Worm (Caenorhabditis elegans) whole organism, late embryonic: ENCODE measurements around the gene F45F2.9.

Source experiments
- C38D4.7 ChIP-seq: fragments of 200-800 bp; sonication (Bioruptor generic); optimal IDR thresholded peaks from 2 replicates; lab custom pipeline; 2018; ENCODE audit warnings: mild to moderate bottlenecking, missing genetic modification characterization, moderate library complexity, missing compliant biosample characterization
- F13H6.1 ChIP-seq: sonication (generic microtip); optimal IDR thresholded peaks from 2 replicates; lab custom pipeline; 2016; ENCODE audit warnings: missing genetic modification characterization, missing compliant biosample characterization
- Y22D7AL.16 ChIP-seq: sonication (generic microtip); optimal IDR thresholded peaks from 2 replicates; lab custom pipeline; 2016; ENCODE audit warnings: missing genetic modification characterization, missing compliant biosample characterization
- ama-1 ChIP-seq: fragments of 150-350 bp; optimal IDR thresholded peaks from 2 replicates; lab custom pipeline; 2014
- ceh-14 ChIP-seq: sonication (generic microtip); optimal IDR thresholded peaks from 2 replicates; lab custom pipeline; 2016; ENCODE audit warnings: missing genotype, missing genetic modification characterization, missing compliant biosample characterization
- ceh-19 ChIP-seq: fragments of 200-800 bp; sonication (Bioruptor generic); optimal IDR thresholded peaks from 2 replicates; lab custom pipeline; 2018; ENCODE audit warnings: mild to moderate bottlenecking, missing genetic modification characterization, missing compliant biosample characterization
- ceh-2 ChIP-seq: sonication (generic microtip); optimal IDR thresholded peaks from 2 replicates; lab custom pipeline; 2016; ENCODE audit warnings: missing genotype, missing genetic modification characterization, missing compliant biosample characterization
- ceh-24 ChIP-seq: sonication (generic microtip); optimal IDR thresholded peaks from 2 replicates; lab custom pipeline; 2016; ENCODE audit warnings: mild to moderate bottlenecking, missing genetic modification characterization, missing compliant biosample characterization
- ceh-30 ChIP-seq: fragments of 150-350 bp; optimal IDR thresholded peaks from 2 replicates; lab custom pipeline; 2014; ENCODE audit warnings: missing biosample characterization, missing genetic modification characterization
- ceh-31 ChIP-seq: sonication (generic microtip); optimal IDR thresholded peaks from 2 replicates; lab custom pipeline; 2016; ENCODE audit warnings: missing genetic modification characterization, missing compliant biosample characterization
- ceh-45 ChIP-seq: fragments of 200-800 bp; sonication (Bioruptor generic); IDR thresholded peaks from 2 replicates; pipeline ENCODE4 v1.3.6; 2022; ENCODE audit warnings: missing genetic modification reagents, missing genetic modification characterization, missing compliant biosample characterization
- ceh-48 ChIP-seq: sonication (generic microtip); optimal IDR thresholded peaks from 2 replicates; lab custom pipeline; 2016; ENCODE audit warnings: missing genetic modification characterization, inconsistent platforms, missing compliant biosample characterization
- ceh-6 ChIP-seq: fragments of 200-800 bp; sonication (Bioruptor generic); optimal IDR thresholded peaks from 2 replicates; lab custom pipeline; 2018; ENCODE audit warnings: mild to moderate bottlenecking, missing genetic modification characterization, missing compliant biosample characterization
- ets-4 ChIP-seq: sonication (generic microtip); optimal IDR thresholded peaks from 2 replicates; lab custom pipeline; 2016; ENCODE audit warnings: missing genetic modification characterization, missing compliant biosample characterization
- eyg-1 ChIP-seq: sonication (generic microtip); optimal IDR thresholded peaks from 2 replicates; lab custom pipeline; 2016; ENCODE audit warnings: missing genotype, missing genetic modification characterization, missing compliant biosample characterization
- fax-1 ChIP-seq: sonication (generic microtip); optimal IDR thresholded peaks from 2 replicates; lab custom pipeline; 2016; ENCODE audit warnings: missing genotype, missing genetic modification characterization, missing compliant biosample characterization
- fkh-6 ChIP-seq: sonication (generic microtip); optimal IDR thresholded peaks from 2 replicates; lab custom pipeline; 2016; ENCODE audit warnings: missing genetic modification characterization, missing compliant biosample characterization
- hlh-13 ChIP-seq: fragments of 200-800 bp; sonication (Bioruptor generic); optimal IDR thresholded peaks from 2 replicates; lab custom pipeline; 2018; ENCODE audit warnings: mild to moderate bottlenecking, missing genetic modification characterization, missing compliant biosample characterization
- lim-6 ChIP-seq: sonication (generic microtip); optimal IDR thresholded peaks from 2 replicates; lab custom pipeline; 2016; ENCODE audit warnings: missing genetic modification characterization, missing compliant biosample characterization
- madf-2 ChIP-seq: sonication (generic microtip); optimal IDR thresholded peaks from 2 replicates; lab custom pipeline; 2017; ENCODE audit warnings: missing genetic modification characterization, missing compliant biosample characterization
- mec-3 ChIP-seq: sonication (generic microtip); optimal IDR thresholded peaks from 2 replicates; lab custom pipeline; 2016; ENCODE audit warnings: borderline replicate concordance, missing genetic modification characterization, missing compliant biosample characterization
- nfya-1 ChIP-seq: sonication (generic microtip); optimal IDR thresholded peaks from 2 replicates; lab custom pipeline; 2017; ENCODE audit warnings: missing genetic modification characterization, mild to moderate bottlenecking, missing compliant biosample characterization, antibody characterized with exemption, moderate library complexity
- nhr-11 ChIP-seq: fragments of 150-350 bp; optimal IDR thresholded peaks from 2 replicates; lab custom pipeline; 2014; ENCODE audit warnings: missing biosample characterization, missing genetic modification characterization
- odd-2 ChIP-seq: sonication (generic microtip); optimal IDR thresholded peaks from 2 replicates; lab custom pipeline; 2017; ENCODE audit warnings: antibody characterized with exemption, mild to moderate bottlenecking, missing genetic modification characterization, missing compliant biosample characterization
- pag-3 ChIP-seq: sonication (generic microtip); optimal IDR thresholded peaks from 2 replicates; lab custom pipeline; 2016; ENCODE audit warnings: missing compliant biosample characterization, missing genetic modification characterization, borderline replicate concordance
- pax-1 ChIP-seq: fragments of 150-350 bp; optimal IDR thresholded peaks from 2 replicates; lab custom pipeline; 2014; ENCODE audit warnings: missing biosample characterization, missing genetic modification characterization
- pha-2 ChIP-seq: sonication (generic microtip); optimal IDR thresholded peaks from 2 replicates; lab custom pipeline; 2017; ENCODE audit warnings: mild to moderate bottlenecking, missing genetic modification characterization, missing compliant biosample characterization
- pha-4 ChIP-seq: fragments of 150-350 bp; optimal IDR thresholded peaks from 2 replicates; lab custom pipeline; 2018; ENCODE audit warnings: missing biosample characterization, missing genetic modification reagents, missing genetic modification characterization
- pqm-1 ChIP-seq: sonication (generic microtip); optimal IDR thresholded peaks from 2 replicates; lab custom pipeline; 2016; ENCODE audit warnings: missing genetic modification characterization, missing compliant biosample characterization
- pros-1 ChIP-seq: fragments of 150-350 bp; optimal IDR thresholded peaks from 2 replicates; lab custom pipeline; 2014; ENCODE audit warnings: missing biosample characterization, missing genetic modification reagents, missing genetic modification characterization
- ref-2 ChIP-seq: sonication (generic microtip); optimal IDR thresholded peaks from 2 replicates; lab custom pipeline; 2016; ENCODE audit warnings: missing genetic modification characterization, missing compliant biosample characterization
- rnt-1 ChIP-seq: sonication (generic microtip); optimal IDR thresholded peaks from 2 replicates; lab custom pipeline; 2016; ENCODE audit warnings: missing genetic modification characterization, missing compliant biosample characterization
- sox-2 ChIP-seq: fragments of 200-800 bp; sonication (Bioruptor generic); IDR thresholded peaks from 2 replicates; pipeline ENCODE4 v1.3.6; 2022; ENCODE audit warnings: missing genetic modification reagents, missing genetic modification characterization, missing compliant biosample characterization
- sox-4 ChIP-seq: sonication (generic microtip); optimal IDR thresholded peaks from 2 replicates; lab custom pipeline; 2017; ENCODE audit warnings: mild to moderate bottlenecking, missing genetic modification characterization, inconsistent platforms, missing compliant biosample characterization
- syd-9 ChIP-seq: sonication (generic microtip); optimal IDR thresholded peaks from 2 replicates; lab custom pipeline; 2016; ENCODE audit warnings: mild to moderate bottlenecking, missing genetic modification characterization, moderate library complexity, missing compliant biosample characterization
- tbx-2 ChIP-seq: sonication (generic microtip); optimal IDR thresholded peaks from 2 replicates; lab custom pipeline; 2016; ENCODE audit warnings: missing genetic modification characterization, missing compliant biosample characterization
- tbx-7 ChIP-seq: sonication (generic microtip); optimal IDR thresholded peaks from 2 replicates; lab custom pipeline; 2016; ENCODE audit warnings: missing genotype, missing genetic modification characterization, missing compliant biosample characterization
- ttx-3 ChIP-seq: sonication (generic microtip); optimal IDR thresholded peaks from 2 replicates; lab custom pipeline; 2016; ENCODE audit warnings: missing genetic modification reagents, missing genetic modification characterization, missing compliant biosample characterization
- unc-3 ChIP-seq, 2 experiments: fragments of 200-800 bp in 1 of 2; sonication (Bioruptor generic) in 1 of 2; sonication (generic microtip) in 1 of 2; conservative IDR thresholded peaks in 1 of 2; optimal IDR thresholded peaks in 1 of 2; 2 replicates each; pipeline versions ENCODE4 v1.3.6 to Lab custom; 2016 to 2022; ENCODE audit warnings: missing compliant biosample characterization in 2 of 2, missing genetic modification characterization in 2 of 2, missing genetic modification reagents in 1 of 2
- unc-42 ChIP-seq: sonication (generic microtip); optimal IDR thresholded peaks from 2 replicates; lab custom pipeline; 2016; ENCODE audit warnings: missing genotype, missing genetic modification characterization, missing compliant biosample characterization
- unc-55 ChIP-seq: sonication (generic microtip); optimal IDR thresholded peaks from 2 replicates; lab custom pipeline; 2017; ENCODE audit warnings: missing biosample characterization, missing genetic modification reagents, missing genetic modification characterization
- ztf-16 ChIP-seq: sonication (generic microtip); optimal IDR thresholded peaks from 2 replicates; lab custom pipeline; 2017; ENCODE audit warnings: missing genetic modification characterization, missing compliant biosample characterization

The F45F2.9 gene

DNA sequence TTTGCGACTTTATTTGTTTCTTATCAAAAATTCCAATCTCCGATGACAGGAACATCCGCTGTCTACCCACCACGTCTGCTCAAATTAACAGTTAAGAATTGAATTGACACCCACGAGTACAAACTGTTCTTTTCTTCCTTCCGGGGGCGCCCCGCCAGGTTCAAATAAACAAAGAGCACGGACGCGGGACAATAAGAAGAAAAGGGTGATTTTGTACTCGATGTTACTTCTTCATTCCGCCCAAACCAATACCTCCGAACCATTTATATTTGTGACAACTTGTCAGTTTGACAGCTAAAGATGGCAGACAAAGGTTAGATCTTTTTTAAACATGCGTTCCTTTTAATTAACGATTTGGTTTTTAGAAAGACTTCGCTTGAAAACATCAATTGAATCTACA, 12.5 kb upstream of the F45F2.9 start, which contains the start of gene otpl-6:
TSS of gene otpl-6 (plus strand) at position 301 of the 400 bp plus-strand sequence.
- TF ChIP-seq nhr-11 (tag; lab: Kevin White, UChicago) (no peak), tbx-7 (no peak), pha-4 (tag; lab: Kevin White, UChicago) (no peak), ceh-19 (GFP tag; lab: Kevin White, UChicago) (no peak), ceh-6 (GFP tag; lab: Kevin White, UChicago) (no peak), tbx-2 (no peak), lim-6 (tag; lab: Kevin White, UChicago) (no peak), unc-55 (GFP tag; lab: Kevin White, UChicago) (no peak), fax-1 (tag; lab: Kevin White, UChicago) (no peak), ceh-31 (tag; lab: Kevin White, UChicago) (no peak), ceh-30 (no peak), ceh-45 (GFP tag; lab: Robert Waterston, UW) (no peak), ttx-3 (tag; lab: Kevin White, UChicago) (no peak), ceh-14 (tag; lab: Kevin White, UChicago) (no peak), pax-1 (no peak), fkh-6 (tag; lab: Kevin White, UChicago) (no peak), pros-1 (tag; lab: Kevin White, UChicago) (no peak)

DNA sequence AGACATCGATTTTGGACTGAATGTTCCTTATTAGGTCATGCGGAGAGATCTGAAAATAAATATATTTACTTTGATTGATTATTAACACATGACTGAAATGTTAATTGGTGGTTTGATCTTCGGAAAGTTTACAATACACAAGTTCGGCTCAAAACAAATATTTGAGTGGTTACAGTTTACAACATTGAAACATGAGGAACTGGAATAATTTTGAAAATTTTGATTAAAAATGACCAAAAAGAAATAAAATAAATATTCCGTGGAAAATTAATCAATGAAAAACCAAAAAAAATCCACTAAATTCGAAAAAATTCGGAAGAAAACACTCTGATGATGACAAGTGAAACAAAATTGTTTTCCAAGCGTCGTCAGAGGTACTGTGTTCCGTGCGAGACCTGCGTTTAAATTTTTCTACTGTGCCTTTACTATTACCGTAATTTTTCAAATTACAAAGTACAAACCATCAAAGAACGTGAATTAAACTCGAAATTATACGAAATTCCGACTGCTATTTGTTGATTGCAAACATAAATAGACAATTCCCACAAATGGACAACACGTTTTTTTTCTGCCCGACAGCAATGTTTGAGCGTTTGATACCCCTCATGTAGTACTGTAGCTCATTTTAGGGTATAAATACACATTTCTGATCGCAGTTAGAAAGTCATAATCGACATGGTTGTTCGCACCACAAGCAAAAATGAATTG, 7.7 kb upstream of the F45F2.9 start, which contains the start of the genes F45F2.11 and otpl-7:
TSS of gene F45F2.11 (minus strand) at position 51 of the 708 bp plus-strand sequence.
TSS of gene otpl-7 (plus strand) at position 658 of the 708 bp plus-strand sequence.
- TF ChIP-seq pros-1 (tag; lab: Kevin White, UChicago) (no peak), hlh-13 (GFP tag; lab: Kevin White, UChicago) (no peak), ceh-2 (tag; lab: Kevin White, UChicago) (no peak), ceh-24 (tag; lab: Kevin White, UChicago) (no peak), syd-9 (tag; lab: Kevin White, UChicago) (no peak), unc-3 (GFP tag; conservative IDR thresholded peaks at IDR 0.05; lab: Robert Waterston, UW) (no peak), unc-3 (tag; optimal IDR thresholded peaks at IDR 0.05; lab: Kevin White, UChicago) (no peak), ref-2 (no peak), pag-3 (no peak), Y22D7AL.16 (tag; lab: Kevin White, UChicago) (no peak), pha-2 (tag; lab: Kevin White, UChicago) (no peak), eyg-1 (no peak), F13H6.1 (tag; lab: Kevin White, UChicago) (no peak), madf-2 (tag; lab: Kevin White, UChicago) (no peak), ceh-30 (no peak), rnt-1 (tag; lab: Kevin White, UChicago) (no peak)

DNA sequence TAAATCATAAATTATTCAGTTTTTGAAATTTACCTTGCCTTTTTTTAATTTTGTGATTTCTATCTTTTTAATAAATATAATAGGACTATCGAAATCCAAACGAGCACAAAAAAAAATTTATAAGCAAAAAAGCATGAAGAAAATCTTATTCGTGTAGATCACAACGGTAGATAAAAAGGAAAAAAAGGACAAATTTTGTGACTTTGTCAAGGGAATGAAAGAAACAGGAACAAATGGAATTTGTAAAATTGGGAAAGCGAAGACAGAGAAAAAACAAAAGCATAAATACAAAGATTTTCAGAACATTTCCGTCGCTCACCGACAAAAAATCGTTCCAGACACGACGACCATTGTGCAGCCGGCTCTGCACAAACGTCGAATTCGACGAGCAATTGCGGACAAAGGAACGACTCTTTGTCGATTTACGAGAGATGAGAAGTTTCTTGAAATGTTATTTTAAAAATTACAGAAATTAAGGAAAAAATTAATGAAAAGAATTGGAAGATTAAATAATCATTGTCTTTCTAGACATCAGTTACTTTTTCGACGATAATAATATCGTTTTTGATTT, 5.6 kb upstream of the F45F2.9 start, which contains the start of gene F45F2.10:
TSS of gene F45F2.10 (minus strand) at position 51 of the 571 bp plus-strand sequence.
- TF ChIP-seq ceh-19 (GFP tag; lab: Kevin White, UChicago) (no peak), ets-4 (tag; lab: Kevin White, UChicago) (no peak), ztf-16 (tag; lab: Kevin White, UChicago) (no peak), unc-42 (no peak), sox-2 (peak; percentile 12; the same call in 1 of the 2 replicates), madf-2 (tag; lab: Kevin White, UChicago) (no peak), nfya-1 (tag; lab: Kevin White, UChicago) (no peak)

DNA sequence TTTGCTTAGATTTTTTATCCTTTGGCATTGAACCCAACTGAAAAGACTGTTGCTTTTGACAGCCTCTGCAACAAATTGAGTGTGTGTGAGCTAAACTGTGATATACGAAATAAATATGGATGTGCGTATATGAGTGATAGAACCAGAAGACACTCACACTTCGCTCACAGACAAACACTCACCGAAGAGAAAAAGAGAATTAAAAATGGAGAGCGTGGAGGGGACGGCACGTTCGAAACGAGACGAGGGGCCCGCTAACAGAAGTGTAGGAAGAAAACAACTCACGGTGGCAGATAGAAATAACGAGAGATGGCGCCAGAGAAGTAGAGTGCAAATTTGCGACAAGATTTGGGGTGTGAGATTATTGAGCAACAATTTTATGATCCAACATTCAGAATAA, 5.0 kb upstream of the F45F2.9 start:
- TF ChIP-seq syd-9 (tag; lab: Kevin White, UChicago) = no peak
- no peak for TF ChIP-seq tbx-2
- no peak for TF ChIP-seq ets-4 (tag; lab: Kevin White, UChicago)
- TF ChIP-seq fkh-6 (tag; lab: Kevin White, UChicago) = no peak
- no peak for TF ChIP-seq ama-1
- no peak for TF ChIP-seq ceh-19 (GFP tag; lab: Kevin White, UChicago)
- TF ChIP-seq pag-3 = no peak
- no peak for TF ChIP-seq madf-2 (tag; lab: Kevin White, UChicago)
- TF ChIP-seq unc-55 (GFP tag; lab: Kevin White, UChicago) = no peak
- TF ChIP-seq sox-4 (tag; lab: Kevin White, UChicago) = no peak
- TF ChIP-seq ceh-48 (tag; lab: Kevin White, UChicago) = no peak
- TF ChIP-seq ceh-6 (GFP tag; lab: Kevin White, UChicago) = no peak
- TF ChIP-seq mec-3 (tag; lab: Kevin White, UChicago) = no peak
- no peak for TF ChIP-seq fax-1 (tag; lab: Kevin White, UChicago)
- TF ChIP-seq ref-2 = no peak
- no peak for TF ChIP-seq odd-2 (tag; lab: Kevin White, UChicago)
- no peak for TF ChIP-seq pha-4 (tag; lab: Kevin White, UChicago)
- no peak for TF ChIP-seq C38D4.7 (GFP tag; lab: Kevin White, UChicago)
- no peak for TF ChIP-seq pqm-1 (tag; lab: Kevin White, UChicago)
